Worm (Caenorhabditis elegans): ENCODE results near the gene C29E4.11.
A peak's percentile ranks its signal among the peaks of the same experiment; 100 is the strongest.
"Not testable (repeated sequence)": the region's sequence is repeated elsewhere in the genome, so short reads cannot be mapped to it uniquely, and the experiment has no call there.

Gene C29E4.11

DNA sequence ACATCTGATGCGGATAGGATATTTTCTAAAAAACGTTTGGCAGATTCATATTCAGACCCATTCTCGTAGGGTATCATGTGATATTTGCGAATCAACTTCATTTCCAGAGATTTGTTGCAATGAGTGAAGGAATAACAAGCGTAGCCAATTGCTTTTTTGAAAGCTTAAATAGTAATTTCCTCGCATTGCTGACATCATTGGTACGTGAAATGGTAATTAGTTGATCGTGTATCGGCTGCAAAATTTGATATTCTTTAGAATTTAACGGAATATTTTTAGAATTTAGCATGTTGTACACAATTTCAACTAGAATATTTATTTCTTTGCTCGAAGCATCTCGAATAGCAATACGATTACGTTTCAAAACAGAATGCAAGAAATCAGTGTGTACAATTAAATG is 4.7 kb upstream of the C29E4.11 start, which contains the start of gene F54H12.4:
F54H12.4 (minus strand) TSS at position 101 of the 400 bp plus-strand sequence.
- not testable (repeated sequence) for TF ChIP-seq ceh-9, egl-27, pha-4 (tag; optimal IDR thresholded peaks at IDR 0.05)

DNA sequence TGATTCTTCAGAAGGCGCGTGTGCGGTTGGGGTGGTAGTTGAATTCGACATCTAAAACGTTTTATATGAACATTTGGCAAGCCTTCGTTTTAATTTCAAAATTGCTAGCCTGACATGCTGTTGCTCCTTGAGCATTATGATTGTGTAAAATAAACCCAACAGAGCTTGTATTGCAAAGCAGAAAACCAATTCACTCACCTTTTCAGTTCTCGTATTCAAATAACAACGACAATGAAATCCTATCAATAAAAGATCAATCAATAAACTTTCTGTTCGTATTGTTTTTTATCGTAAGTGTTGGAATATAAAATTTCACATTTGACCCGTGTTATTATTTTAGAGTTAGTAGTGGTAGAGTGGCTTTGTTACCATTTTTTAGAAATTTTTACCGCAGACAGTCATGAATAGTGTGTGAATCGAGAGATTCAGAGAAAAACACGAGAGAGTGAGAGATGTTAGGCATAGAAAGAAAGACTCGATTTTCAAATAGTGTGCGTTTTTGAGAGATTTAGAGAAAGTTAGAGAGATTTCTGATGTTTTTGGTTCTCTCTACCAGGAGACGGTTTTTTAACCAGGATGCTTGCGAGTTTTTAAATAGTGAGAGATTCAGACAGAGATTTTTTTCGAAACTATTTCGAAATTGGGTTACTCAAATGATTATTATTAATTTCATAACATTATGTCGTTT is 1.2 kb upstream of the C29E4.11 start, which contains the start of gene F54H12.10:
F54H12.10 (minus strand) TSS at position 51 of the 688 bp plus-strand sequence.
- TF ChIP-seq ztf-11, unc-39, ZK546.5 (tag; optimal IDR thresholded peaks at IDR 0.05): not testable (repeated sequence)

DNA sequence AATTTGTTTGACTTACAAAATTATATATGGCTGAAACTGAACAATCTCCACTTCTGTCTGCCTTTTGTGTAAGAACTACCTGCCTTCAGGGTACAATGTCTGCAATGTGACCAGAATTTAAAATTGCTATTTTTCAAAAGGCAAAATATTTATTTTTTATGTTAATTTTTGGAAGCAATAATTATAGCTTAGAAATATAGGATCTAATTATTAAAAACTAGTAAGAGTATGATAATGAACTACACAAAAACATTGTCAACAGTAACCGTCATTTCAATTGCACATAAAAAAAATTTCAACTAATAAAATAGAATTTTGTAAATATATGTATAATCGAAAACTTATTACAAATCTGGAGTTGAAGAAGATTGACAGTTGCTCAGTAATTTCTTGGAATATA is 949 bp downstream of the C29E4.11 start, which contains the start of gene C29E4.9:
C29E4.9 (minus strand) TSS at position 101 of the 400 bp plus-strand sequence.
- no peak for TF ChIP-seq nhr-43 (tag; optimal IDR thresholded peaks at IDR 0.05; ENCODE audit: poor library complexity, severe bottlenecking)
- TF ChIP-seq lin-15B (tag; optimal IDR thresholded peaks at IDR 0.05) = no peak
- no peak for TF ChIP-seq nhr-23 (tag; optimal IDR thresholded peaks at IDR 0.05)
- no peak for TF ChIP-seq egl-27 (tag; optimal IDR thresholded peaks at IDR 0.05)
- no peak for TF ChIP-seq nhr-67 (tag; optimal IDR thresholded peaks at IDR 0.05)
- no peak for TF ChIP-seq ceh-82 (tag; optimal IDR thresholded peaks at IDR 0.05)

DNA sequence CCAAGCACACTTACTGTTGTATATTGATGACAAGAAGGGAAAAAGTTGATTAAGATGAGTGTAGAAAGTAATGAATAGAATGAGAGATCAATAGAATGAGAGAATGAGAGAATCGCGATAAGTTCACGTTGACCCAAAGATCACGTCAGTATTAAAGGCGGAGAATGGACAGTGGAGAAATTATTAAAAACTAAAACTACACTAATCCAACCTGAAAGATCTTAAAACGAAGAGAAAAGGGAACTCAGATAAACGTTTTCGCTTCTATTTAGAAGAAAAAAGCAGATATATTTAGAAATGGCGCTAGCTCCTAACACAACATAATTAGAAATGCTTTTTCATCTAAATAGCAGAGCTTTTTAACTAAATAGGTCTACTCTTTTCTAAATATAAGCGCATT is 4.7 kb downstream of the C29E4.11 start, which contains the start of gene let-754:
let-754 (minus strand) TSS at position 101 of the 400 bp plus-strand sequence.
- TF ChIP-seq ztf-11 (tag; optimal IDR thresholded peaks at IDR 0.05) (no peak), nhr-237 (tag; optimal IDR thresholded peaks at IDR 0.05) (no peak), ceh-9 (tag; optimal IDR thresholded peaks at IDR 0.05) (no peak), mdl-1 (tag; optimal IDR thresholded peaks at IDR 0.05) (no peak), fkh-2 (tag; optimal IDR thresholded peaks at IDR 0.05) (no peak), aly-2 (tag; optimal IDR thresholded peaks at IDR 0.05) (no peak), zag-1 (tag; optimal IDR thresholded peaks at IDR 0.05) (no peak), lin-39 (tag; optimal IDR thresholded peaks at IDR 0.05) (no peak), fos-1 (tag; optimal IDR thresholded peaks at IDR 0.05) (no peak), ceh-16 (tag; optimal IDR thresholded peaks at IDR 0.05) (no peak), nhr-43 (tag; optimal IDR thresholded peaks at IDR 0.05; ENCODE audit: poor library complexity, severe bottlenecking) (no peak), sea-2 (GFP tag; optimal IDR thresholded peaks at IDR 0.05) (no peak), nhr-76 (tag; optimal IDR thresholded peaks at IDR 0.05) (no peak), ztf-4 (tag; optimal IDR thresholded peaks at IDR 0.05) (no peak), snpc-4 (tag; optimal IDR thresholded peaks at IDR 0.05) (no peak), ZK546.5 (tag; optimal IDR thresholded peaks at IDR 0.05) (no peak), daf-12 (tag; optimal IDR thresholded peaks at IDR 0.05) (no peak), nhr-11 (tag; optimal IDR thresholded peaks at IDR 0.05) (no peak)

DNA sequence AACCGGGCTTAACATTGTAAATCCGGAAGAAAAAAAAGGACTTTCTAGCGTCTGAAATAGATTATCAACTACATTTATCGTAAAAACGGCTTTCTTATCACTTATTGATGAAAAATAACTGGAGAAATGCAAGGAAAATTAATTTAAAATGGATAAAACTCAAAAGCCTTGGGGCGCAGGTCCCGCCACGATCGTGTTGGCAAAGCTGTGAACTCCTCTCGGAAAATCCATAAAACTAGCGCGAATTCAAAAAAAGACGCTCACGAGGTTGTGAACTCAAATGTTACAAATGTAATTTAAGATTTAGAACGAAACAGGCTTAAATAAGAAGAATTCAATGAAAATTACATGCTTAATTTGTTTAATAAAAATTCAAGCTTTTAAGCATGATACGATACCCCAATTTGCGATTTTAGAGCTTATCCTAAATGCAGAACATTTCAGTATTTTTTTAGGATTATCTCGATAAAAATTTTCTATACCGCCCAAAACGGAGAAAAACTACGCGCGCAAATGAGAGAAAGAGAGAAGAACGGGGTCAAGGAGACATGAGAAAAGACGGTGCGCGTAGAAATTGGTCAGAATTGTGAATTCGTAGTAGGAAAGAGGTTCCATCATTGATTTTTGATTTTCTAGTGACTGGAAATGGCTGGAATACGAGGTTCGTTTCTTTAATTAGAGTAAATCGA is 5.7 kb downstream of the C29E4.11 start, which contains the start of gene C29E4.15:
C29E4.15 (plus strand) TSS at position 547 of the 689 bp plus-strand sequence.
- TF ChIP-seq hmg-11 (tag; optimal IDR thresholded peaks at IDR 0.05) = peak; percentile 19
- peak; percentile 68 for TF ChIP-seq nfya-1 (tag; optimal IDR thresholded peaks at IDR 0.05; ENCODE audit: insufficient read depth)
- no peak for TF ChIP-seq ztf-11 (tag; optimal IDR thresholded peaks at IDR 0.05)
- peak; percentile 21 for TF ChIP-seq egl-5 (tag; optimal IDR thresholded peaks at IDR 0.05)
- TF ChIP-seq jun-1 (tag; optimal IDR thresholded peaks at IDR 0.05) = no peak
- TF ChIP-seq pha-4 (tag; optimal IDR thresholded peaks at IDR 0.05) = peak; percentile 32
- TF ChIP-seq lin-15B (tag; optimal IDR thresholded peaks at IDR 0.05) = peak; percentile 70

DNA sequence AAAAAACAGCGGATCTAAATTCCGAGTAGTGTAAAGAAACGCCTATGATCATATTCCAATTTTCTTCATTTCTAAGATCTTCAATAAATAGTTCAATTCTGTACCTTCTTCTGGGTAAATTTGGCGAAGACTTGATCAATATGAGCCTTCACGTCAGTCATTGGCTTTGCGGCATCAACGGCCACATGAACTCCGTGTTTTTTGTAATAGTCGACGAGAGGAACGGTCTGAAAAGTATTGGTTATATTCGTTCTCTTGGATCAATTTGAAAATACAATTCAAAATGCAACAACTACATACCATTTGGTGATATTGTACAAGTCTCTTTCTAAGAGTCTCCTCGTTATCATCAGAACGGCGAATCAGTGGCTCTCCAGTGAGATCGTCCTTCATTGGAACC is 7.5 kb downstream of the C29E4.11 start:
- TF ChIP-seq unc-39 (tag; optimal IDR thresholded peaks at IDR 0.05) = no peak
- no peak for TF ChIP-seq nhr-28 (tag; optimal IDR thresholded peaks at IDR 0.05)
- TF ChIP-seq mdl-1 (tag; optimal IDR thresholded peaks at IDR 0.05) = no peak
- TF ChIP-seq aly-2 (tag; optimal IDR thresholded peaks at IDR 0.05) = no peak
- TF ChIP-seq nhr-11 (tag; optimal IDR thresholded peaks at IDR 0.05) = no peak
- no peak for TF ChIP-seq fos-1 (tag; optimal IDR thresholded peaks at IDR 0.05)
- TF ChIP-seq nhr-43 (tag; optimal IDR thresholded peaks at IDR 0.05; ENCODE audit: poor library complexity, severe bottlenecking) = peak; percentile 91
- TF ChIP-seq daf-12 (tag; optimal IDR thresholded peaks at IDR 0.05) = no peak
- TF ChIP-seq egl-5 (tag; optimal IDR thresholded peaks at IDR 0.05) = no peak
- no peak for TF ChIP-seq zag-1 (tag; optimal IDR thresholded peaks at IDR 0.05)
- peak; percentile 35 for TF ChIP-seq tbx-2 (tag; optimal IDR thresholded peaks at IDR 0.05)
- TF ChIP-seq nhr-76 (tag; optimal IDR thresholded peaks at IDR 0.05) = no peak

Data from whole organism, L3 larva.